Worm (Caenorhabditis elegans) whole organism, L4/young adult: ENCODE results near the gene ttyh-1.

Experiments
- W03F9.2 ChIP-seq: fragments of 150-350 bp; optimal IDR thresholded peaks from 2 replicates; lab custom pipeline; 2014; ENCODE audit warnings: missing biosample characterization, missing genetic modification characterization
- dao-5 ChIP-seq: sonication (generic microtip); optimal IDR thresholded peaks from 2 replicates; lab custom pipeline; 2016; ENCODE audit warnings: missing genotype, missing genetic modification characterization, moderate library complexity, missing compliant biosample characterization
- him-1 ChIP-seq: sonication (generic microtip); optimal IDR thresholded peaks from 2 replicates; lab custom pipeline; 2016; ENCODE audit warnings: missing genotype, missing genetic modification reagents, missing genetic modification characterization, missing compliant biosample characterization

The ttyh-1 gene

DNA sequence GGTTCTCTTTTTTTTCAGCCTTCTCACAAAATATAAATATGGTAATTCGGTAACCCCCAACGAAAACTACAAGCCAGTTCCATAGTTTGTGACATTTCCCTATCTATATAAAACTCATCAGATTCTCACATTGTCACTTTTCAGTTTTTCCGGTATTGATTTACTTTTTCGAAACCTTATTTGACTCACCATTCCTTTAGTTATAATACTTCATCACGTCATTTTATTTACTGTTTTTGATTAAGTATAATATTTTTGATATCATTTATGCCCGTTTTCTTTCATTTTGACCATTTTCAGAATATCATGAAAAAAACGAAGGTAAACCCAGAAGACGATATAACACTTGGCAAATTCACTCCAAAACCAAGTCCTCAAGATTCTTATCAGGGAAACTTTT, 16.7 kb upstream of the ttyh-1 start, which contains the start of gene pgp-3:
TSS of gene pgp-3 (plus strand) at position 301 of the 400 bp plus-strand sequence.
- TF ChIP-seq W03F9.2 (tag; lab: Kevin White, UChicago), result no peak
- TF ChIP-seq him-1 (tag; lab: Kevin White, UChicago), result no peak
- no peak for TF ChIP-seq dao-5 (tag; lab: Kevin White, UChicago)

DNA sequence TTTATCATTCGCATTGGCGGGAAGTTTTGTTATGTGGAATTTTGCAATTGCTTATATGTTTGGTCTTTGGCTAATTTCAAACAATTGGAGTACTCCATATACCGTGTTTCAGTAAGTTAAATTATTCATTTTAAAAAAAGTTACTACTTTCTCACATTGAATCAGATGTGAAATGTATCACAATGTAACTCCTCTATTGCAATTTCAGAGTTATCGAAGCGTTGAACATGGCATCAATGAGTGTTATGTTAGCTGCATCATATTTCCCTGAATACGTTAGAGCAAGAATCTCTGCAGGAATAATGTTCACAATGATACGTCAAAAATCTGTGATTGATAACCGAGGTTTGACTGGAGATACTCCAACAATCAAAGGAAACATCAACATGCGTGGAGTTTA, 12.7 kb upstream of the ttyh-1 start:
- no peak for TF ChIP-seq him-1 (tag; lab: Kevin White, UChicago)
- no peak for TF ChIP-seq W03F9.2 (tag; lab: Kevin White, UChicago)
- no peak for TF ChIP-seq dao-5 (tag; lab: Kevin White, UChicago)

DNA sequence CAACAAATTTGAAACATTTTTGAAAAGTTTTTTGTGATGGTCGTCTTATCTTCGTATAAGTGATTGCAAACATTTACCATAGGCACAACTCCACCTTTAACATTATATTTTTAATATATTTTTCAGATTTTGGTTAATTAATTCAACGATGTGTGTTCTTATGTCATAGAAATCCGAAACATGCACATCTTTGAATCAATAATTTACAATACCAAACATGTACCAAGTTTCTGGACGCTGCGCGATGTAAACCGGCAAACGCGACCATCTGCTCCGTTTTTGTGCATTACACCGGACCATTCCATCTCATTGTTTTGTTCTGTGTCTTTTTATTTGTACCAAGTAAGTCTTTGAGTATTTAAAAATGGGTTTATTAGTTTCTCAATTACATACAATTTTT, 11.0 kb upstream of the ttyh-1 start, which contains the start of gene pgp-4:
TSS of gene pgp-4 (plus strand) at position 301 of the 400 bp plus-strand sequence.
- TF ChIP-seq him-1 (tag; lab: Kevin White, UChicago) (no peak), W03F9.2 (tag; lab: Kevin White, UChicago) (no peak), dao-5 (tag; lab: Kevin White, UChicago) (no peak)

DNA sequence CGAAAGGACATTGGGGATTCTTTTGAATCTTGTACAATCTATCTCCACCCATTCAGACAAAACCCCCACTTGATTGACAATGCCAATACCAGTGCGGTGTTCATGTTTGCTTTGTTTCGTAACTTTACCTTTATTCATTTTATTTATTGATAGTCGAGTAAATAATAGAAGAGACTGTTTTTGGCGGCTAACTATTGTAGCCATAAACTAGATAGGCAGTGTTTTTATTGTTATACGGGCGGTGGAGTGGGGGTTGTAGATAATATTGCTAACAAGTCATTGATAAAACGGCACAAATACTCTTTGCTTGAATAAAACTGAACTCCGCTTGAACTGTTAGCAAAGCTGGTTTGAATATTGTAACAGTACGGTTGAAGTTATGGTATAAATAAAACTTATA, 3.6 kb upstream of the ttyh-1 start:
- TF ChIP-seq W03F9.2 (tag; lab: Kevin White, UChicago), result no peak
- no peak for TF ChIP-seq dao-5 (tag; lab: Kevin White, UChicago)
- TF ChIP-seq him-1 (tag; lab: Kevin White, UChicago), result no peak

DNA sequence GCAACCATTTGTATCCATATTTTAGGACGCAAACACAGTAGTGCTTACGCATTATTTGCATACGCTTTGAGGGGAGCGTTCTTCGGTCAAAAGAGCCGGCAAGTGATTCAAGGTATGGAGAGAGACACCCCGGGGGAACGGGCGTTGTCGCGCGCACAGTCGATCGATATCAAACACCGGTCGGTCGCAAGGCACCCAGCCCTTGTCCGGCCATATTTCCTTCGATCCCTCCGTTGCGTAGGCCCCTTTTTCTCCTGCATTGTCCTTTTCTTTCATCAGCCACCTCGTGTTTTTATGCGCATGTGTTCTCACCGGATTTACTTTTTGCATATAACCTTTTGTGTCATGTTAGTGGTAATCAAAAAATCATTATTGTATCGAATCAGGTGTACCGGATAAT, 2.5 kb upstream of the ttyh-1 start:
- TF ChIP-seq him-1 (tag; lab: Kevin White, UChicago), result no peak
- TF ChIP-seq W03F9.2 (tag; lab: Kevin White, UChicago), result no peak
- no peak for TF ChIP-seq dao-5 (tag; lab: Kevin White, UChicago)

DNA sequence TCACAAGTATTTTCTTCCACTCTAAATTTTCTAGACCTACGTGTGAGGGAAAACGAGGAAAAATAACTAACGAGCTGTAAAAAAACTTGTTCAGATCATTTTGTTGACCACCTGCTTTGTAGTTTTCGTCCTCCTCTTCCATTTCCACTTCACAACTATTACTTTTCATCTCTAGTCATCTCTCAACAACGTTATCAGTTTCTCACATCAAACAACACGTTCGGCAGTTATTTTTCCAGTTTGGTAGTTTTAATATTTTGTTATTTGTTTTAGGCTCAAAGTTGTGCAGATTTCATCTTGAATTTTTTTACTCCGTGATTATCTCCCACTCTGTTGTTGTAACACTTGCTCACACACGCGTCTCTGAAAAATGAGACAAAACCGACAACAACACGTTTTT, 1.4 kb upstream of the ttyh-1 start:
- no peak for TF ChIP-seq dao-5 (tag; lab: Kevin White, UChicago)
- TF ChIP-seq W03F9.2 (tag; lab: Kevin White, UChicago), result no peak
- no peak for TF ChIP-seq him-1 (tag; lab: Kevin White, UChicago)

DNA sequence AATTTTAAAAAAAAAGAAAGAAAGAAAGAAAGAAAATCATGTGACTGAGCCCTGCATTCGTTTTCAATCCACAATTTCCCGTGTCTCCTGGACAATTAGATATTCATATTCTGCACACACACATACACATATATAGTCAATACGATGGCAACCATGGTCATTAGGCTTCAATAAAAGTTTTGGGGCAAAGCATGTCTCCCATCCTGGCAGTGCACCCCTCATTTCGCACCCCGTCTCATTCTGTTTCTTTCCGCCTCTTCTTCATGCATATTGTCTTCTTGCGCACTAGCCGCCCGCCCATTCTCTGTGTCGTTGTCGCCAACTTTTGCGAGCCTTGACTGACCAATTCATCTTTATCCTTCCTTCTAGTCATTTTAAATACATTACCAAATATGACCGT, 877 bp upstream of the ttyh-1 start:
- TF ChIP-seq him-1 (tag; lab: Kevin White, UChicago) (no peak), W03F9.2 (tag; lab: Kevin White, UChicago) (no peak), dao-5 (tag; lab: Kevin White, UChicago) (no peak)

DNA sequence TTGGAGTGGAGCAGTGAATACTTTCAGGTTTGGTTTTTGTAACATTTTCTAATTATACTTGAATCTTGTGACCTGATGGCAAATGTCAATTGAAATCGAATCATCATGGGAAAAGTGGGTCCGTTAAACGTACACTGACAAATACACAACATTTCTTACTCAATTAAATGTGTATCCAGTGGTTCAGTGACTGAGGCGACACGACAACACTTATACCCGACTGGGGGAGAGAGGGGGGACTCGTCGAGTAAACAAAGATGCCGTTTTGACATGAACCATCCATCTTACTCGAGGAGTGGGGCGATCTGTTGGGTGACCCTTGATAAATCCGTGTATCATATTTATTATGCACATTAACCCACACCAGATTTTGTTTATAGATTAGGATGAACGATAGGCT, 328 bp downstream of the ttyh-1 start:
- TF ChIP-seq him-1 (tag; lab: Kevin White, UChicago), result no peak
- no peak for TF ChIP-seq dao-5 (tag; lab: Kevin White, UChicago)
- TF ChIP-seq W03F9.2 (tag; lab: Kevin White, UChicago), result no peak

DNA sequence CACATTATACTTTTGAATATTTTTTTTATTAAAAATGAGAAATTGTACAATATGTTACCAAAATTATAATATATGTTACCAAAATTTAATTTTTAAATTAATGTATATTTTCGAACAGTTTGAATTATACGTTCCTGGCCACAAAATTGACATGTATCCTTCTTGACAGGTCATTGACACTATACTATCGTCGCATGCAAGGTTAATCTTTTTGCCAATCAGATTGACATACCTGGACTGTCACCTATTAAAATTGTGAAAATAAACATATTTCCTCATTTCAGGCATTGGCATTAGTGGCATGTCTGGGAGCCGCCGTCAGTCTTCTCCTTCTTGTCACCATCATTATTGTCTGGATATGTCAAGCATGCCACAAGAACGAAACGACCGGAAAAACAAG, 1.6 kb downstream of the ttyh-1 start:
- TF ChIP-seq dao-5 (tag; lab: Kevin White, UChicago), result no peak
- TF ChIP-seq W03F9.2 (tag; lab: Kevin White, UChicago), result no peak
- TF ChIP-seq him-1 (tag; lab: Kevin White, UChicago), result no peak

DNA sequence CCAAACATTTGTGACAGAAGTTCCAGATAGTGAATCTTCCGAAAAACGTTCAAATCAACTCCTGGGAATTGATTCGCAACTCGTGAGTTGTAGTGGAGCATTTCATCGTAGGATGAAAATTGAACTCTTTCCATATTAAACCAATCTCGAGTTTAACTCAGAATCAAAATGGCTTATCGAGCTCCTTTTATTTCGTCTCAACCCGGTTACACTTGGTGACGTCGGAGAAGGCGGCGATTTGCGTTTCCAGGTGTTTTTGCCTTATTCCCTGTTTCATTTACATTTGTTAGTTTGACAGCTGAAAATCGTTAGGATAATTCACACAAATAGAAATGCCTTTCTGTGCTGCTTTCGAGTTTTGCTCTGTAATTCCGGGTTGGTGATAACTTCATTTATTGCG, 7.0 kb downstream of the ttyh-1 start, which contains the start of gene F42E11.3:
TSS of gene F42E11.3 (minus strand) at position 101 of the 400 bp plus-strand sequence.
- TF ChIP-seq dao-5 (tag; lab: Kevin White, UChicago), result no peak
- TF ChIP-seq W03F9.2 (tag; lab: Kevin White, UChicago), result no peak
- TF ChIP-seq him-1 (tag; lab: Kevin White, UChicago), result no peak

DNA sequence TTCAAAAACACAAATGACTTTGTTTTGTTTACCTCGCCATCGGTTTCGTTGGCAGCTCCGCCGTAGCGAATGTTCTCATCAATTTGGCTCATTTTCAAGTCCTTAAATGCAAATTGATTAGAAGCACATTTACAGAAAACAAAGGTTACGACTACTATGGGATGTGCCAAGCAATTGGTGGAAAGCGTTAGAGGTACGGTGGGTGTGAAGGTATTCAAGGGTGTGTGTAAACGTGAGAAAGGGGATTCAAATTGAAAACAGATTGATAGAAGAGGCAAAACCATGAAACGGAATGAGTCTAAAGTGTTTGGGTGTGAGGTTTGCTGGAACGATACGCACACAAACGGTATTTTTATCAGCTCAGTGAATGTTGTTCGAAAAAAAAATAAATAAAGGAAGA, 8.9 kb downstream of the ttyh-1 start, which contains the start of gene tni-1:
TSS of gene tni-1 (minus strand) at position 101 of the 400 bp plus-strand sequence.
- TF ChIP-seq dao-5 (tag; lab: Kevin White, UChicago) (no peak), W03F9.2 (tag; lab: Kevin White, UChicago) (no peak), him-1 (tag; lab: Kevin White, UChicago) (no peak)

DNA sequence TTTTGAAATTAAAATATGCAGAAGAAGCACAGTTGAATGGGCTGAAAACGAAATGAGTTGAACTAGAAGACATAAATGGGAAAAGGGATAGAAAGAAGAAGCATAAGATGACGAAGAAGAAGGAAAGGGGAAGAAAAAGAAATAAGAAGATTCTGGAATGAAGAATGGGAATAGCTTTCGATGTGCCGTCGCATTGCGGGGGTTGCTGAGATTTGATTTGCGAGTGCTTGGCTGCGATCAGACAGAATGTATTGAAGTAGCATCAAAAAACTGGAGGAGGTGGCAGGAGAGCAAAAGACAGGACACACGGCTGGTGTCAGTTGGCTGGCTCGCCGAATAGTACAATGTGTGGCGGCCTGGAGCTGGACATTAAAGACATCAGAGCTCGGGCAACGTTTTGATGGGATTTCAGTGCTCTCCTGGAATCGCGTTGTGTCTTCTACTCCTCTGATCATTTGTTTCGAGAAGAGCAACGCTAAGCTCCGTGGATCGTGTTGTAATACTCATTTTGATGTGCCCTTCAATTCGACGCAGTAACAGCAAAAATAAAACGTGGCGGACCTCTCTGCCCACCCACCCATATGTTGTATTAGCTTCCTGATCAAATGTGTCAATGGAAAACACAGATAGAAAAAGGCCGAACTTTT, 10.7 kb downstream of the ttyh-1 start:
- TF ChIP-seq dao-5 (tag; lab: Kevin White, UChicago) (no peak), W03F9.2 (tag; lab: Kevin White, UChicago) (no peak), him-1 (tag; lab: Kevin White, UChicago) (peak; percentile 8)

DNA sequence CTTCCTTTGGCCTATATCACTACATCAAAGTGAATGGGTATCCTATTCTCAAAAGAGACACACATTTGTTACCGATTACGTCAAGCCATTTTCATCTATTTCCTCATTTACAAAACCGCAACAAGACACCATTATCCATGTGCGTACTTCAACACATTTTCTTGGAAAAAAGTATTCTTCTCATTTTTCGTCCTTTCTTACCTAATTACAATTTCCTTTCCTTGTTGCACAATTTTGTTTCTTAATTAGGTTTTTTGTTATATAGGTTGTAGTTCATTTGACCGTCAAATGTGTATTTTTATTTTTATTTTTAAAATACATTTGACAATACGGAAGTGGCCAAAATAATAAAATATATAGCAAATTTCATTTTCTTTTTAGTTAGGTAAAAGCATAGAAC, 14.8 kb downstream of the ttyh-1 start:
- TF ChIP-seq dao-5 (tag; lab: Kevin White, UChicago) (no peak), him-1 (tag; lab: Kevin White, UChicago) (no peak), W03F9.2 (tag; lab: Kevin White, UChicago) (no peak)
